Worm (Caenorhabditis elegans) whole organism, L4/young adult: ENCODE measurements around the gene psmd-9.

Experiments used
- W03F9.2 ChIP-seq: fragments of 150-350 bp; optimal IDR thresholded peaks from 2 replicates; lab custom pipeline; 2014; ENCODE audit warnings: missing biosample characterization, missing genetic modification characterization
- dao-5 ChIP-seq: sonication (generic microtip); optimal IDR thresholded peaks from 2 replicates; lab custom pipeline; 2016; ENCODE audit warnings: missing genotype, missing genetic modification characterization, moderate library complexity, missing compliant biosample characterization
- him-1 ChIP-seq: sonication (generic microtip); optimal IDR thresholded peaks from 2 replicates; lab custom pipeline; 2016; ENCODE audit warnings: missing genotype, missing genetic modification reagents, missing genetic modification characterization, missing compliant biosample characterization

ce11 chrII:6863652-6864051 is 38.2 kb upstream of the psmd-9 start, which contains the start of gene aff-1:
- no peak for TF ChIP-seq him-1 (tag; lab: Kevin White, UChicago)
- no peak for TF ChIP-seq W03F9.2 (tag; lab: Kevin White, UChicago)
- no peak for TF ChIP-seq dao-5 (tag; lab: Kevin White, UChicago)
